Fruit fly (Drosophila melanogaster) whole organism, embryonic: ENCODE measurements around the gene Hs6st.

Experiments used
- CG12155 ChIP-seq: fragments of 200-800 bp; sonication (Bioruptor generic); optimal IDR thresholded peaks from 3 replicates; lab custom pipeline; 2016; ENCODE audit warnings: missing biosample characterization, missing genetic modification characterization
- CG9817 ChIP-seq: fragments of 200-800 bp; sonication (Bioruptor generic); optimal IDR thresholded peaks from 2 replicates; lab custom pipeline; 2018; ENCODE audit warnings: missing biosample characterization, mild to moderate bottlenecking, missing genetic modification characterization, moderate library complexity
- Hr39 ChIP-seq: fragments of >200 bp; optimal IDR thresholded peaks from 2 replicates; lab custom pipeline; 2017
- bcd ChIP-seq: fragments of 200-800 bp; sonication (Bioruptor generic); optimal IDR thresholded peaks from 2 replicates; lab custom pipeline; 2017; ENCODE audit warnings: missing biosample characterization, mild to moderate bottlenecking, missing genetic modification characterization

DNA sequence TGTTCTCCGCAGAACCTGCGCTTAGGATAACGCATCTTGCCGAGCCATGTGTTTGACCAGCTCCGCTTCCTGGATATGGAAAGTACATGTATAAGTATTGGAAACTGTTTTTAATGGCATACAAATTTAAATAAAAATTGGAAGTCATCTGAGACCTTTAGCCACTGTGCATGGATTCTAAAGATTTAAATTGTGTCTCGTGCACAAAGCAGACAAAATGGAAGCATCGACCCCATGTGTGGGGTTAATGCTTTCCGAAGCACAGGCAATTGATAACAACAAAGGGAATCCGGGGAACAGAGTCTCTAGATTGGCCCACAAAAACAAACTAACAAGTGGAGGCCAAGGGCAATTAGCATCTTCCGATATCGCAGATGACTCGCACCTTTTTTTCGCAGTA is 106.6 kb downstream of the Hs6st start:
- no peak for TF ChIP-seq bcd (GFP tag; lab: Kevin White, UChicago)
- TF ChIP-seq CG12155 (GFP tag; lab: Kevin White, UChicago) = no peak
- TF ChIP-seq Hr39 (lab: Kevin White, UChicago) = no peak
- no peak for TF ChIP-seq CG9817 (tag; lab: Kevin White, UChicago)
